Fruit fly (Drosophila melanogaster) whole organism, adult: ENCODE measurements around the gene CG6168.
A peak's percentile ranks its signal among the peaks of the same experiment; 100 is the strongest.

ENCODE experiments used
- CG11617 ChIP-seq: fragments of 200-800 bp; sonication (Bioruptor generic); optimal IDR thresholded peaks from 2 replicates; lab custom pipeline; 2017; ENCODE audit warnings: mild to moderate bottlenecking, missing biosample characterization, missing genetic modification reagents, missing genetic modification characterization
- CG1620 ChIP-seq: fragments of 200-800 bp; sonication (Bioruptor generic); optimal IDR thresholded peaks from 2 replicates; lab custom pipeline; 2016; ENCODE audit warnings: missing biosample characterization, missing genetic modification characterization
- CG33017 ChIP-seq: fragments of 200-800 bp; sonication (Bioruptor generic); optimal IDR thresholded peaks from 2 replicates; lab custom pipeline; 2018; ENCODE audit warnings: missing biosample characterization, mild to moderate bottlenecking, missing genetic modification characterization, moderate library complexity
- CG7045 ChIP-seq: fragments of 200-800 bp; sonication (Bioruptor generic); optimal IDR thresholded peaks from 2 replicates; lab custom pipeline; 2017; ENCODE audit warnings: missing biosample characterization, mild to moderate bottlenecking, missing genetic modification characterization
- Crg-1 ChIP-seq: fragments of 200-800 bp; sonication (Bioruptor generic); optimal IDR thresholded peaks from 2 replicates; lab custom pipeline; 2016; ENCODE audit warnings: missing biosample characterization, missing genetic modification characterization
- Hr96 ChIP-seq: fragments of 200-800 bp; sonication (Bioruptor generic); optimal IDR thresholded peaks from 2 replicates; lab custom pipeline; 2016; ENCODE audit warnings: missing biosample characterization, missing genetic modification characterization
- Mnt ChIP-seq: fragments of 200-800 bp; sonication (Bioruptor generic); optimal IDR thresholded peaks from 2 replicates; lab custom pipeline; 2016; ENCODE audit warnings: missing biosample characterization, mild to moderate bottlenecking, missing genetic modification characterization
- cic ChIP-seq: fragments of 200-800 bp; sonication (Bioruptor generic); optimal IDR thresholded peaks from 2 replicates; lab custom pipeline; 2017; ENCODE audit warnings: missing biosample characterization, mild to moderate bottlenecking, missing genetic modification characterization, moderate library complexity
- cnc ChIP-seq, 2 experiments: fragments of >200 bp; optimal IDR thresholded peaks; 2 replicates each; lab custom pipeline; 2017
- kay ChIP-seq: fragments of 200-800 bp; sonication (Bioruptor generic); peaks from one replicate; lab custom pipeline; 2016; ENCODE audit warnings: missing biosample characterization, missing genetic modification characterization, borderline replicate concordance
- ovo ChIP-seq: fragments of 200-800 bp; sonication (Bioruptor generic); optimal IDR thresholded peaks from 2 replicates; lab custom pipeline; 2016; ENCODE audit warnings: missing biosample characterization, missing genetic modification characterization
- pad ChIP-seq: fragments of 200-800 bp; sonication (Bioruptor generic); optimal IDR thresholded peaks from 3 replicates; lab custom pipeline; 2017; ENCODE audit warnings: missing biosample characterization, missing genetic modification characterization, mild to moderate bottlenecking, moderate library complexity, missing genetic modification reagents
- tj ChIP-seq: fragments of 200-800 bp; sonication (Bioruptor generic); optimal IDR thresholded peaks from 3 replicates; lab custom pipeline; 2017; ENCODE audit warnings: missing biosample characterization, mild to moderate bottlenecking, missing genetic modification characterization, moderate library complexity

DNA sequence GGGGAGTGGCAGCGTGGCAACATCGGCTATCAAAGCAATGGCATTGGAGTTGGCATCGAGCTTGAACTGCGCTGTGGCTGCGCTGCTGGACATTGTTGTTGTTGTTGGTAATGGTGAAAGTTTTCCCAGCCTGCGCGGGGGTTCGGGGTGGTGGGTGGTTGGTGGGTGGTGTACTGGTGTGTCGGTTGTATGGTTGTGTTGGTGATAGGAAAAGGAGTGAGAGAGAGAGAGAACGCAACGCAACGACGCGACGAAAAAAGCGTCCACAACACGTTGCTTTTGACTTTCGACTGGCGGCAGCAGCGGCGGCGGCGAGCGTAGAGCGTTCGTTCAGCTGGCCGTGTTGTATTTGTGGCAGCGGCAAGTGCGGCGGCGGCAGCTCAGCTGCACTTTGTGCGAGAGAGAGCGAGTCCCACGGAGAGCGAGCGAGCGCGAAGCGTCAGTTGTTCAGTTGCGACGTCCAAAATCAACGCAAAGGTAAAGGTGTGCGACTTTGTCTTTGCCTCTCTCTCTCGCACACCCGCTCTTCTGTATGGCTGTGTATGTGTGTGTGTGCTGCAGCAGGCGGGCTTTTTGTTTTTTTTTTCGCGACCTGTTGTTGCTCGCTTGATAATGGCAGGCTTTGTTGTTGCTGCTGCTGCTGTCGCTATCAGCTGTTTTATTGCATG, 26.9 kb downstream of the CG6168 start:
- TF ChIP-seq cnc (optimal IDR thresholded peaks at IDR 0.05; lab: Kevin White, UChicago): no peak
- TF ChIP-seq CG1620: no peak
- TF ChIP-seq tj: peak; percentile 29
- TF ChIP-seq cic (GFP tag; lab: Kevin White, UChicago): peak; percentile 39
- TF ChIP-seq CG7045 (GFP tag; lab: Kevin White, UChicago): no peak
- no peak for TF ChIP-seq Crg-1 (GFP tag; lab: Kevin White, UChicago)
- TF ChIP-seq kay (GFP tag; lab: Kevin White, UChicago): no peak
- TF ChIP-seq pad (GFP tag; lab: Kevin White, UChicago): no peak
- no peak for TF ChIP-seq ovo
- no peak for TF ChIP-seq CG11617 (GFP tag; lab: Kevin White, UChicago)
- TF ChIP-seq CG33017: no peak
- TF ChIP-seq Hr96 (GFP tag; lab: Kevin White, UChicago): no peak
- TF ChIP-seq Mnt: no peak
